Worm (Caenorhabditis elegans): ENCODE results near the gene clec-178.

- TF ChIP-seq him-1 (tag; optimal IDR thresholded peaks at IDR 0.05) (no peak), W03F9.2 (tag; optimal IDR thresholded peaks at IDR 0.05) (no peak)
Measured at ce11 chrIV:5653649-5654048, at the start of gene clec-178.
